Worm (Caenorhabditis elegans) whole organism, young adult: Measurements from ENCODE around the gene C29H12.2.

Source experiments
- ama-1 ChIP-seq, 3 experiments: fragments of 150-350 bp in 1 of 3; sonication (generic microtip) in 2 of 3; optimal IDR thresholded peaks; 2 replicates each; lab custom pipeline; 2014 to 2018; ENCODE audit warnings: missing biosample characterization in 2 of 3, missing genetic modification characterization in 2 of 3, missing genetic modification reagents in 2 of 3
- zim-3 ChIP-seq: sonication (generic microtip); optimal IDR thresholded peaks from 2 replicates; lab custom pipeline; 2017; ENCODE audit warnings: mild to moderate bottlenecking, missing genetic modification characterization, moderate library complexity, missing compliant biosample characterization

DNA sequence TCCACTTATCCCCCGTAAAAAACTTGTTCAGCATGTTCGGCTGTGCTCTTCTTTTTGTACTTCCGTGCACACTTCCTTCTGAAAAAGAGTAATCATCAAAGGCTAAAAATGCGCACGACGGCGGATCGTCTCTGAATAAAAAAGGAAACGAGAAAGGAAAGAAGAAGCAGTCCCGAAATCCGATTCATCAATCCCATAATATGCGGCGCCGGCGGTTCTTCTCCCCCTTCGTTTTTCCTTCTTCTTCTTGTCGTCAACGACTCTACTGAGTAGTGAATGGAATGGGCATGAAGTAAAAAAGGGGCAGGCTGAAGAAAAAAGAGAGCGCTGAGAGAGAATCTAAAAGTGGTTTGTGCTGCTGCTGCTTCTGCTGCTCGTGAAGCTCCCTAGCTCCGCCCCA, 25.8 kb downstream of the C29H12.2 start:
- TF ChIP-seq zim-3 (tag; lab: Kevin White, UChicago): no peak
- no peak for TF ChIP-seq ama-1 (optimal IDR thresholded peaks at IDR 0.05; lab: Kevin White, UChicago)
- TF ChIP-seq ama-1 (GFP tag; optimal IDR thresholded peaks at IDR 0.05; lab: Kevin White, UChicago): no peak
